Fruit fly (Drosophila melanogaster) whole organism, embryonic: ENCODE data around the gene Muc68E.

ENCODE experiments used
- ATbp ChIP-seq: fragments of 200-800 bp; sonication (Bioruptor generic); optimal IDR thresholded peaks from 2 replicates; lab custom pipeline; 2017; ENCODE audit warnings: missing biosample characterization, mild to moderate bottlenecking, missing genetic modification characterization, missing genetic modification reagents
- B-H1 ChIP-seq: fragments of 200-800 bp; sonication (Bioruptor generic); IDR thresholded peaks from 3 replicates; pipeline ENCODE4 v1.3.6; 2022; ENCODE audit warnings: missing biosample characterization, missing genetic modification characterization
- BEAF-32 ChIP-seq: fragments of 200-800 bp; sonication (Bioruptor generic); optimal IDR thresholded peaks from 3 replicates; lab custom pipeline; 2017; ENCODE audit warnings: missing biosample characterization, missing genetic modification characterization, mild to moderate bottlenecking, moderate library complexity, missing genetic modification reagents
- Blimp-1 ChIP-seq: fragments of 200-800 bp; sonication (Bioruptor generic); optimal IDR thresholded peaks from 3 replicates; lab custom pipeline; 2018; ENCODE audit warnings: missing biosample characterization, missing genetic modification characterization, mild to moderate bottlenecking, moderate library complexity, missing genetic modification reagents
- Bteb2 ChIP-seq: fragments of 200-800 bp; sonication (Bioruptor generic); optimal IDR thresholded peaks from 2 replicates; lab custom pipeline; 2016; ENCODE audit warnings: missing biosample characterization, missing genetic modification characterization
- CG10209 ChIP-seq: fragments of 200-800 bp; sonication (Bioruptor generic); optimal IDR thresholded peaks from 3 replicates; lab custom pipeline; 2017; ENCODE audit warnings: missing biosample characterization, mild to moderate bottlenecking, missing genetic modification characterization, missing genetic modification reagents
- CG11093 ChIP-seq: fragments of 200-800 bp; sonication (Bioruptor generic); IDR thresholded peaks from 3 replicates; pipeline ENCODE4 v1.3.6; 2022; ENCODE audit warnings: missing biosample characterization, missing genetic modification characterization
- CG1233 ChIP-seq: fragments of 200-800 bp; sonication (Bioruptor generic); optimal IDR thresholded peaks from 4 replicates; lab custom pipeline; 2018; ENCODE audit warnings: missing biosample characterization, mild to moderate bottlenecking, missing genetic modification characterization
- CG12391 ChIP-seq: fragments of 200-800 bp; sonication (Bioruptor generic); optimal IDR thresholded peaks from 3 replicates; lab custom pipeline; 2018; ENCODE audit warnings: missing biosample characterization, mild to moderate bottlenecking, missing genetic modification characterization, moderate library complexity
- CG12659 ChIP-seq: fragments of 200-800 bp; sonication (Bioruptor generic); optimal IDR thresholded peaks from 3 replicates; lab custom pipeline; 2017; ENCODE audit warnings: mild to moderate bottlenecking, missing biosample characterization, missing genetic modification reagents, missing genetic modification characterization
- CG13894 ChIP-seq: fragments of 200-800 bp; sonication (Bioruptor generic); optimal IDR thresholded peaks from 3 replicates; lab custom pipeline; 2018; ENCODE audit warnings: missing biosample characterization, mild to moderate bottlenecking, missing genetic modification characterization, moderate library complexity
- CG14441 ChIP-seq: fragments of 200-800 bp; sonication (Bioruptor generic); IDR thresholded peaks from 2 replicates; pipeline ENCODE4 v1.3.6; 2022; ENCODE audit warnings: missing biosample characterization, missing genetic modification characterization
- CG15269 ChIP-seq: fragments of 200-800 bp; sonication (Bioruptor generic); optimal IDR thresholded peaks from 2 replicates; lab custom pipeline; 2018; ENCODE audit warnings: missing biosample characterization, mild to moderate bottlenecking, missing genetic modification characterization, moderate library complexity
- CG30020 ChIP-seq: fragments of 200-800 bp; optimal IDR thresholded peaks from 2 replicates; lab custom pipeline; 2019; ENCODE audit warnings: missing biosample characterization, mild to moderate bottlenecking, missing genetic modification characterization, moderate library complexity
- CG30431 ChIP-seq: fragments of 200-800 bp; sonication (Bioruptor generic); optimal IDR thresholded peaks from 2 replicates; lab custom pipeline; 2017; ENCODE audit warnings: missing biosample characterization, missing genetic modification characterization
- CG31224 ChIP-seq: fragments of 200-800 bp; sonication (Bioruptor generic); IDR thresholded peaks from 2 replicates; pipeline ENCODE4 v1.3.6; 2022; ENCODE audit warnings: missing biosample characterization, missing genetic modification characterization
- CG34422 ChIP-seq: fragments of 200-800 bp; sonication (Bioruptor generic); IDR thresholded peaks from 3 replicates; pipeline ENCODE4 v1.3.6; 2022; ENCODE audit warnings: missing biosample characterization, missing genetic modification characterization
- CG42726 ChIP-seq: fragments of 200-800 bp; sonication (Bioruptor generic); IDR thresholded peaks from 2 replicates; pipeline ENCODE4 v1.3.6; 2022; ENCODE audit warnings: missing biosample characterization, missing genetic modification characterization; ENCODE audit not compliant: partially characterized antibody
- CG4404 ChIP-seq: fragments of 200-800 bp; sonication (Bioruptor generic); IDR thresholded peaks from 2 replicates; pipeline ENCODE4 v1.3.6; 2022; ENCODE audit warnings: missing biosample characterization, missing genetic modification characterization
- CG4854 ChIP-seq: fragments of 200-800 bp; sonication (Bioruptor generic); optimal IDR thresholded peaks from 2 replicates; lab custom pipeline; 2016; ENCODE audit warnings: missing biosample characterization, missing genetic modification characterization, inconsistent platforms
- CG5180 ChIP-seq: fragments of 200-800 bp; sonication (Bioruptor generic); optimal IDR thresholded peaks from 3 replicates; lab custom pipeline; 2017; ENCODE audit warnings: missing biosample characterization, missing genetic modification characterization, mild to moderate bottlenecking, moderate library complexity, missing genetic modification reagents
- CG6254 ChIP-seq: fragments of 200-800 bp; sonication (Bioruptor generic); optimal IDR thresholded peaks from 3 replicates; lab custom pipeline; 2017; ENCODE audit warnings: mild to moderate bottlenecking, missing biosample characterization, missing genetic modification reagents, missing genetic modification characterization
- CG6854 ChIP-seq: fragments of 200-800 bp; sonication (Bioruptor generic); optimal IDR thresholded peaks from 3 replicates; lab custom pipeline; 2017; ENCODE audit warnings: missing biosample characterization, mild to moderate bottlenecking, missing genetic modification characterization
- CG7556 ChIP-seq: fragments of 200-800 bp; sonication (Bioruptor generic); optimal IDR thresholded peaks from 2 replicates; lab custom pipeline; 2017; ENCODE audit warnings: missing biosample characterization, mild to moderate bottlenecking, missing genetic modification characterization
- CG8089 ChIP-seq: fragments of 200-800 bp; sonication (Bioruptor generic); optimal IDR thresholded peaks from 3 replicates; lab custom pipeline; 2016; ENCODE audit warnings: missing biosample characterization, missing genetic modification characterization
- Doc3 ChIP-seq: fragments of 200-800 bp; sonication (Bioruptor generic); IDR thresholded peaks from 3 replicates; pipeline ENCODE4 v1.3.6; 2022; ENCODE audit warnings: missing biosample characterization, missing genetic modification characterization; ENCODE audit not compliant: partially characterized antibody
- Dp ChIP-seq: fragments of 200-800 bp; sonication (Bioruptor generic); optimal IDR thresholded peaks from 2 replicates; lab custom pipeline; 2018; ENCODE audit warnings: missing biosample characterization, mild to moderate bottlenecking, missing genetic modification characterization, moderate library complexity
- GATAe ChIP-seq: fragments of 200-800 bp; sonication (Bioruptor generic); conservative IDR thresholded peaks from 2 replicates; pipeline ENCODE4 v1.3.6; 2022; ENCODE audit warnings: missing biosample characterization, missing genetic modification characterization
- Gsc ChIP-seq: fragments of 200-800 bp; sonication (Bioruptor generic); IDR thresholded peaks from 2 replicates; pipeline ENCODE4 v1.3.6; 2022; ENCODE audit warnings: missing biosample characterization, missing genetic modification characterization
- HHEX ChIP-seq: fragments of 200-800 bp; sonication (Bioruptor generic); optimal IDR thresholded peaks from 3 replicates; lab custom pipeline; 2017; ENCODE audit warnings: missing biosample characterization, mild to moderate bottlenecking, missing genetic modification characterization, missing genetic modification reagents
- HLHmδ ChIP-seq: fragments of 200-800 bp; sonication (Bioruptor generic); optimal IDR thresholded peaks from 2 replicates; lab custom pipeline; 2018; ENCODE audit warnings: missing biosample characterization, mild to moderate bottlenecking, missing genetic modification characterization, moderate library complexity
- MTF-1 ChIP-seq: fragments of 200-800 bp; sonication (Bioruptor generic); optimal IDR thresholded peaks from 2 replicates; lab custom pipeline; 2018; ENCODE audit warnings: missing biosample characterization, mild to moderate bottlenecking, missing genetic modification characterization, borderline replicate concordance
- Max ChIP-seq: fragments of 200-800 bp; sonication (Bioruptor generic); optimal IDR thresholded peaks from 2 replicates; lab custom pipeline; 2016; ENCODE audit warnings: missing biosample characterization, mild to moderate bottlenecking, missing genetic modification characterization
- Poxn ChIP-seq: fragments of 200-800 bp; sonication (Bioruptor generic); IDR thresholded peaks from 2 replicates; pipeline ENCODE4 v1.3.6; 2022; ENCODE audit warnings: missing biosample characterization, missing genetic modification characterization
- Ptx1 ChIP-seq: fragments of 200-800 bp; sonication (Bioruptor generic); IDR thresholded peaks from 2 replicates; pipeline ENCODE4 v1.3.6; 2022; ENCODE audit warnings: missing biosample characterization, missing genetic modification characterization
- Sox100B ChIP-seq: fragments of 200-800 bp; sonication (Bioruptor generic); optimal IDR thresholded peaks from 3 replicates; lab custom pipeline; 2018; ENCODE audit warnings: missing biosample characterization, mild to moderate bottlenecking, missing genetic modification characterization
- Tbp ChIP-seq: fragments of >200 bp; optimal IDR thresholded peaks from 2 replicates; lab custom pipeline; 2018; ENCODE audit warnings: missing biosample characterization, missing genetic modification characterization
- corto ChIP-seq: fragments of 200-800 bp; sonication (Bioruptor generic); optimal IDR thresholded peaks from 2 replicates; lab custom pipeline; 2016; ENCODE audit warnings: missing biosample characterization, mild to moderate bottlenecking, missing genetic modification characterization, moderate library complexity
- disco-r ChIP-seq: fragments of 200-800 bp; sonication (Bioruptor generic); optimal IDR thresholded peaks from 2 replicates; lab custom pipeline; 2016; ENCODE audit warnings: missing biosample characterization, missing genetic modification characterization
- dysf ChIP-seq: fragments of 200-800 bp; sonication (Bioruptor generic); IDR thresholded peaks from 3 replicates; pipeline ENCODE4 v1.3.6; 2022; ENCODE audit warnings: missing biosample characterization, missing genetic modification characterization
- esg ChIP-seq: fragments of 200-800 bp; sonication (Bioruptor generic); conservative IDR thresholded peaks from 2 replicates; pipeline ENCODE4 v1.3.6; 2022; ENCODE audit warnings: missing biosample characterization, missing genetic modification characterization
- h ChIP-seq: fragments of >200 bp; optimal IDR thresholded peaks from 2 replicates; lab custom pipeline; 2017
- inv ChIP-seq: fragments of 200-800 bp; sonication (Bioruptor generic); IDR thresholded peaks from 2 replicates; pipeline ENCODE4 v1.3.6; 2022; ENCODE audit warnings: missing biosample characterization, missing genetic modification characterization; ENCODE audit not compliant: partially characterized antibody
- pb ChIP-seq: fragments of 200-800 bp; sonication (Bioruptor generic); optimal IDR thresholded peaks from 3 replicates; lab custom pipeline; 2016; ENCODE audit warnings: missing biosample characterization, missing genetic modification characterization
- run ChIP-seq: fragments of 200-800 bp; sonication (Bioruptor generic); optimal IDR thresholded peaks from 3 replicates; lab custom pipeline; 2018; ENCODE audit warnings: missing biosample characterization, mild to moderate bottlenecking, missing genetic modification characterization
- sens-2 ChIP-seq: fragments of 200-800 bp; sonication (Bioruptor generic); IDR thresholded peaks from 2 replicates; pipeline ENCODE4 v1.3.6; 2022; ENCODE audit warnings: missing biosample characterization, missing genetic modification characterization
- sisA ChIP-seq: fragments of 200-800 bp; sonication (Bioruptor generic); IDR thresholded peaks from 2 replicates; pipeline ENCODE4 v1.3.6; 2022; ENCODE audit warnings: missing biosample characterization, missing genetic modification characterization
- tgo ChIP-seq: fragments of 200-800 bp; sonication (Bioruptor generic); IDR thresholded peaks from 3 replicates; pipeline ENCODE4 v1.3.6; 2022; ENCODE audit warnings: missing biosample characterization, missing genetic modification characterization
- toy ChIP-seq: fragments of 200-800 bp; sonication (Bioruptor generic); IDR thresholded peaks from 2 replicates; pipeline ENCODE4 v1.3.6; 2022; ENCODE audit warnings: missing biosample characterization, missing genetic modification characterization
- vvl ChIP-seq: fragments of 200-800 bp; sonication (Bioruptor generic); IDR thresholded peaks from 2 replicates; pipeline ENCODE4 v1.3.6; 2022; ENCODE audit warnings: missing biosample characterization, missing genetic modification characterization
- zen ChIP-seq: fragments of 200-800 bp; sonication (Bioruptor generic); optimal IDR thresholded peaks from 3 replicates; lab custom pipeline; 2018; ENCODE audit warnings: missing biosample characterization, mild to moderate bottlenecking, missing genetic modification characterization, moderate library complexity

The Muc68E gene

dm6 chr3L:11992960-11993359, 20.2 kb upstream of the Muc68E start, which contains the start of gene viaf (continued):
- no peak for TF ChIP-seq CG4854 (GFP tag; lab: Kevin White, UChicago)
- TF ChIP-seq h, result no peak
- TF ChIP-seq HHEX, result no peak
- no peak for TF ChIP-seq CG30431 (GFP tag; lab: Kevin White, UChicago)
- peak; percentile 78 for TF ChIP-seq CG12659 (GFP tag; lab: Kevin White, UChicago)
- no peak for TF ChIP-seq CG6254 (GFP tag; lab: Kevin White, UChicago)
- TF ChIP-seq CG1233 (GFP tag; lab: Kevin White, UChicago), result no peak
- no peak for TF ChIP-seq CG13894 (tag; lab: Kevin White, UChicago)
- TF ChIP-seq run, result no peak
- TF ChIP-seq CG10209, result peak; percentile 35
- no peak for TF ChIP-seq GATAe (GFP tag; lab: Robert Waterston, UW)
- no peak for TF ChIP-seq HLHmδ (GFP tag; lab: Kevin White, UChicago)
- peak; percentile 30 for TF ChIP-seq zen (tag; lab: Kevin White, UChicago)
- TF ChIP-seq dysf (GFP tag; lab: Robert Waterston, UW), result peak; percentile 57; the same call in 2 of the 3 replicates
- peak; percentile 90 for TF ChIP-seq inv (GFP tag; lab: Robert Waterston, UW)
- TF ChIP-seq disco-r (GFP tag; lab: Kevin White, UChicago), result no peak
- TF ChIP-seq Poxn (GFP tag; lab: Robert Waterston, UW), result no peak
- TF ChIP-seq sens-2, result no peak
- TF ChIP-seq Gsc (GFP tag; lab: Robert Waterston, UW), result no peak
- no peak for TF ChIP-seq CG5180 (GFP tag; lab: Kevin White, UChicago)
- TF ChIP-seq ATbp (GFP tag; lab: Kevin White, UChicago), result no peak
- peak; percentile 52 for TF ChIP-seq Max
- peak; percentile 52; the same call in 2 of the 3 replicates for TF ChIP-seq CG34422 (GFP tag; lab: Robert Waterston, UW)
- TF ChIP-seq CG11093 (GFP tag; lab: Robert Waterston, UW), result no peak
- peak; percentile 43 for TF ChIP-seq Dp
- peak; percentile 65 for TF ChIP-seq CG30020 (tag; lab: Kevin White, UChicago)
- TF ChIP-seq vvl (GFP tag; lab: Robert Waterston, UW), result peak; percentile 77
- no peak for TF ChIP-seq Sox100B
- no peak for TF ChIP-seq Blimp-1
- TF ChIP-seq CG31224 (GFP tag; lab: Robert Waterston, UW), result no peak
- TF ChIP-seq MTF-1 (GFP tag; lab: Kevin White, UChicago), result no peak
- TF ChIP-seq Tbp (GFP tag; lab: Kevin White, UChicago), result no peak
- peak; percentile 91 for TF ChIP-seq Doc3 (GFP tag; lab: Robert Waterston, UW)
- no peak for TF ChIP-seq CG8089 (GFP tag; lab: Kevin White, UChicago)
- TF ChIP-seq CG7556 (GFP tag; lab: Kevin White, UChicago), result no peak
- no peak for TF ChIP-seq esg (GFP tag; lab: Robert Waterston, UW)
- no peak for TF ChIP-seq CG15269 (tag; lab: Kevin White, UChicago)
- no peak for TF ChIP-seq CG6854 (GFP tag; lab: Kevin White, UChicago)
- TF ChIP-seq Bteb2 (GFP tag; lab: Kevin White, UChicago), result no peak
- TF ChIP-seq toy, result no peak
- TF ChIP-seq CG4404 (GFP tag; lab: Robert Waterston, UW), result no peak
- peak; percentile 30; the same call in 1 of the 2 replicates for TF ChIP-seq Ptx1 (GFP tag; lab: Robert Waterston, UW)
- no peak for TF ChIP-seq corto (GFP tag; lab: Kevin White, UChicago)
- no peak for TF ChIP-seq pb (GFP tag; lab: Kevin White, UChicago)
- peak; percentile 35; the same call in 1 of the 2 replicates for TF ChIP-seq sisA (GFP tag; lab: Robert Waterston, UW)
- TF ChIP-seq B-H1 (GFP tag; lab: Robert Waterston, UW), result peak; percentile 16; the same call in 1 of the 3 replicates
- peak; percentile 88 for TF ChIP-seq BEAF-32 (GFP tag; lab: Kevin White, UChicago)
- peak; percentile 79 for TF ChIP-seq CG12391
- TF ChIP-seq CG14441 (GFP tag; lab: Robert Waterston, UW), result peak; percentile 30
- peak; percentile 29; the same call in 2 of the 3 replicates for TF ChIP-seq tgo (GFP tag; lab: Robert Waterston, UW)
- peak; percentile 91 for TF ChIP-seq CG42726 (GFP tag; lab: Robert Waterston, UW)
